Worm (Caenorhabditis elegans): ENCODE data around the gene C02B4.3.

DNA sequence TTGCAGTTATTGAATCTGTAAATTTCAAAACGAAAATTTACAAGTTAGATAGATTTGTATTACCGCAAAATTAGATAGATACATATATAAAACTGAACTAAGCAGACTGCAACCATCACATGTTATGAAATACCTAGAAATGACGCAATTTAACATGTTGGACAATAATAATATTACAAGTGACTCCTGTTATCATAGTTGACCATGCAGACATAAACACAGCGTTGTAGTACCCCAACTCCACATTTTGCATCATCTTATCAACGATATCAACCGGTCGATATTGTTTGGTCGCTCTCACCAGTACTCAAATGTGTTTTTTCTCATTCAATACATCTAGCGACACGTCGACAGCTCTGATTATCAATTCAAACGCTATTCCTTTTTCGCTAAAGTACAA is 31.7 kb upstream of the C02B4.3 start, which contains the start of gene ugt-50:
- TF ChIP-seq unc-86 (tag; optimal IDR thresholded peaks at IDR 0.05) (no peak), hlh-30 (tag; optimal IDR thresholded peaks at IDR 0.05; ENCODE audit: insufficient read depth) (no peak)

Measured in whole organism, late embryonic.